Fruit fly (Drosophila melanogaster): ENCODE measurements around the gene CG13004.

The CG13004 gene

DNA sequence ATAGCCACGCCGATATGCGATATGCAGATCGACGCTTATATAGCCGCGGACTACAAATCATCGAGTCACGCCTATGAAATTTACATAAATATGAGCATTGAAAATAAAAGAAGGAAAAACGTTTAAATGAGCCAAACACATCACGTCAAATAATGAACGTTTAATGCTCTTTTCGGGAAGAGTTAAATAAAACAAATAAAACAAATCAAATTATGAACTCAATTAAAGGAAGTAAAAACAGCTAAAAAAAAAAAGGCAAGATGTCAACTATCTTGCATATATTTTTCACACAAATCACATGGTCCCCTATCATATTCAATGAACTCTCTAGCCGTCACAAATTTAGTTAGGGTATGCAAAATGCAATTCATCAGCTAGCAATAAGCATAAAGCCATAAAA is 32.3 kb upstream of the CG13004 start (continued):
- TF ChIP-seq dmrt11E (tag; optimal IDR thresholded peaks at IDR 0.05): no peak
- no peak for TF ChIP-seq CG11093 (GFP tag; IDR thresholded peaks at IDR 0.05)
- peak; percentile 4 for TF ChIP-seq tap (tag; optimal IDR thresholded peaks at IDR 0.05)
- no peak for TF ChIP-seq CHES-1-like (GFP tag; optimal IDR thresholded peaks at IDR 0.05)
- TF ChIP-seq slou (GFP tag; optimal IDR thresholded peaks at IDR 0.05): no peak
- TF ChIP-seq NfI (GFP tag; optimal IDR thresholded peaks at IDR 0.05): no peak
- TF ChIP-seq H15 (GFP tag; IDR thresholded peaks at IDR 0.05): no peak
- TF ChIP-seq CG17612 (GFP tag; IDR thresholded peaks at IDR 0.05): no peak
- TF ChIP-seq Hr51 (GFP tag; optimal IDR thresholded peaks at IDR 0.05): peak in 1 of 2 experiments; percentile 58
- no peak for TF ChIP-seq CG6272 (GFP tag; IDR thresholded peaks at IDR 0.05)
- TF ChIP-seq Hmx (GFP tag; optimal IDR thresholded peaks at IDR 0.05): no peak
- TF ChIP-seq lbe (GFP tag; optimal IDR thresholded peaks at IDR 0.05): no peak
- TF ChIP-seq CG1529 (GFP tag; optimal IDR thresholded peaks at IDR 0.05): no peak
- no peak for TF ChIP-seq knrl (GFP tag; IDR thresholded peaks at IDR 0.05; ENCODE audit: partially characterized antibody)
- no peak for TF ChIP-seq Elba2 (GFP tag; optimal IDR thresholded peaks at IDR 0.05)
- no peak for TF ChIP-seq p53 (GFP tag; optimal IDR thresholded peaks at IDR 0.05)
- TF ChIP-seq zfh2 (GFP tag; optimal IDR thresholded peaks at IDR 0.05): no peak
- TF ChIP-seq CG18619 (GFP tag; optimal IDR thresholded peaks at IDR 0.05): no peak
- no peak for TF ChIP-seq tin (GFP tag; optimal IDR thresholded peaks at IDR 0.05)
- no peak for TF ChIP-seq Rfx (GFP tag; IDR thresholded peaks at IDR 0.05)
- no peak for TF ChIP-seq CG10431 (GFP tag; optimal IDR thresholded peaks at IDR 0.05)
- TF ChIP-seq CG15479 (GFP tag; optimal IDR thresholded peaks at IDR 0.05): no peak
- no peak for TF ChIP-seq otp (GFP tag; IDR thresholded peaks at IDR 0.05)
- no peak for TF ChIP-seq CG11456 (GFP tag; IDR thresholded peaks at IDR 0.05)
- TF ChIP-seq CG4282 (GFP tag; optimal IDR thresholded peaks at IDR 0.05): no peak
- TF ChIP-seq chinmo (GFP tag; IDR thresholded peaks at IDR 0.05; ENCODE audit: partially characterized antibody): no peak
- peak; percentile 51; the same call in 1 of the 3 replicates for TF ChIP-seq tgo (GFP tag; IDR thresholded peaks at IDR 0.05)
- no peak for TF ChIP-seq CG10147 (GFP tag; optimal IDR thresholded peaks at IDR 0.05)
- TF ChIP-seq CG15011 (GFP tag; optimal IDR thresholded peaks at IDR 0.05): no peak
- no peak for TF ChIP-seq sqz (GFP tag; optimal IDR thresholded peaks at IDR 0.05)
- no peak for TF ChIP-seq tll (GFP tag; optimal IDR thresholded peaks at IDR 0.05)
- TF ChIP-seq stwl (tag; optimal IDR thresholded peaks at IDR 0.05): no peak
- 0 out of 2 replicates have a peak, but pooled peaks have one; percentile 17 for TF ChIP-seq CG17328 (GFP tag; IDR thresholded peaks at IDR 0.05)
- TF ChIP-seq Dbx (GFP tag; IDR thresholded peaks at IDR 0.05): no peak
- no peak for TF ChIP-seq CG12769 (tag; optimal IDR thresholded peaks at IDR 0.05)
- peak; percentile 5 for TF ChIP-seq salm (tag; optimal IDR thresholded peaks at IDR 0.05)
- TF ChIP-seq Spps (tag; optimal IDR thresholded peaks at IDR 0.05): no peak
- TF ChIP-seq CG14014 (GFP tag; IDR thresholded peaks at IDR 0.05): no peak
- TF ChIP-seq da (GFP tag; optimal IDR thresholded peaks at IDR 0.05): no peak
- TF ChIP-seq nom (GFP tag; optimal IDR thresholded peaks at IDR 0.05): no peak
- TF ChIP-seq sens (GFP tag): peak; percentile 51
- TF ChIP-seq CG15601 (tag; optimal IDR thresholded peaks at IDR 0.05): no peak
- no peak for TF ChIP-seq Mes4 (GFP tag; optimal IDR thresholded peaks at IDR 0.05)
- TF ChIP-seq CG31365 (tag; optimal IDR thresholded peaks at IDR 0.05): no peak
- no peak for TF ChIP-seq CG6791 (GFP tag; IDR thresholded peaks at IDR 0.05; ENCODE audit: partially characterized antibody)
- no peak for TF ChIP-seq CG2202 (tag; optimal IDR thresholded peaks at IDR 0.05)
- no peak for TF ChIP-seq repo (GFP tag; optimal IDR thresholded peaks at IDR 0.05)
- no peak for TF ChIP-seq sug (tag; optimal IDR thresholded peaks at IDR 0.05)
- TF ChIP-seq sr (GFP tag; IDR thresholded peaks at IDR 0.05): no peak
- peak; percentile 66 for TF ChIP-seq dmrt99B (tag; optimal IDR thresholded peaks at IDR 0.05)
- no peak for TF ChIP-seq slp2 (GFP tag; optimal IDR thresholded peaks at IDR 0.05)
- no peak for TF ChIP-seq ranshi (GFP tag; IDR thresholded peaks at IDR 0.05)

All from whole organism, embryonic.